Fruit fly (Drosophila melanogaster): Measurements from ENCODE around the gene CG17075.

The CG17075 gene

dm6 chr2L:244559-244958 is 22.7 kb downstream of the CG17075 start:
- no peak for TF ChIP-seq HLH106 (tag; optimal IDR thresholded peaks at IDR 0.05)
- TF ChIP-seq brk (GFP tag; optimal IDR thresholded peaks at IDR 0.05): no peak

- no peak for TF ChIP-seq rgr (GFP tag; optimal IDR thresholded peaks at IDR 0.05)
- TF ChIP-seq woc (GFP tag; optimal IDR thresholded peaks at IDR 0.05): no peak
- TF ChIP-seq brk (GFP tag; optimal IDR thresholded peaks at IDR 0.05): no peak
- no peak for TF ChIP-seq tai (GFP tag; optimal IDR thresholded peaks at IDR 0.05)
- TF ChIP-seq psq (GFP tag; optimal IDR thresholded peaks at IDR 0.05): no peak
- no peak for TF ChIP-seq sv (GFP tag; optimal IDR thresholded peaks at IDR 0.05)
- TF ChIP-seq dl (GFP tag; optimal IDR thresholded peaks at IDR 0.05; ENCODE audit: insufficient read depth in 1 of 2, partially characterized antibody in 2 of 2): no peak
- no peak for TF ChIP-seq h (GFP tag; optimal IDR thresholded peaks at IDR 0.05)
- TF ChIP-seq Hr83 (GFP tag; optimal IDR thresholded peaks at IDR 0.05; ENCODE audit: poor library complexity, severe bottlenecking): no peak
- no peak for TF ChIP-seq dmrt93B (GFP tag; optimal IDR thresholded peaks at IDR 0.05)
- no peak for TF ChIP-seq N (GFP tag; optimal IDR thresholded peaks at IDR 0.05)
- no peak for TF ChIP-seq br (GFP tag; optimal IDR thresholded peaks at IDR 0.05)
- no peak for TF ChIP-seq fru (GFP tag; optimal IDR thresholded peaks at IDR 0.05)
- TF ChIP-seq usp (GFP tag; optimal IDR thresholded peaks at IDR 0.05): no peak
- no peak for TF ChIP-seq Abd-B (GFP tag; optimal IDR thresholded peaks at IDR 0.05)
- TF ChIP-seq foxo (GFP tag; optimal IDR thresholded peaks at IDR 0.05): no peak
- TF ChIP-seq ey (GFP tag; optimal IDR thresholded peaks at IDR 0.05): no peak
Measured at dm6 chr2L:243819-244218, 23.5 kb downstream of the CG17075 start.

dm6 chr2L:243123-243522 is 24.2 kb downstream of the CG17075 start:
- TF ChIP-seq usp (GFP tag; optimal IDR thresholded peaks at IDR 0.05) (no peak), OdsH (GFP tag; optimal IDR thresholded peaks at IDR 0.05) (no peak), lola (GFP tag; optimal IDR thresholded peaks at IDR 0.05) (no peak), pan (optimal IDR thresholded peaks at IDR 0.05) (no peak), CG9705 (GFP tag; optimal IDR thresholded peaks at IDR 0.05) (no peak), br (GFP tag; optimal IDR thresholded peaks at IDR 0.05) (no peak), sage (GFP tag; optimal IDR thresholded peaks at IDR 0.05) (no peak), Myc (optimal IDR thresholded peaks at IDR 0.05) (no peak), sv (GFP tag; optimal IDR thresholded peaks at IDR 0.05) (no peak), CG32264 (GFP tag; optimal IDR thresholded peaks at IDR 0.05) (no peak), rgr (GFP tag; optimal IDR thresholded peaks at IDR 0.05) (no peak), Vsx2 (GFP tag; optimal IDR thresholded peaks at IDR 0.05; ENCODE audit: partially characterized antibody) (no peak), Abd-B (GFP tag; optimal IDR thresholded peaks at IDR 0.05) (no peak), tai (GFP tag; optimal IDR thresholded peaks at IDR 0.05) (no peak), Dif (GFP tag; optimal IDR thresholded peaks at IDR 0.05; ENCODE audit: partially characterized antibody) (no peak), Sp1 (GFP tag; optimal IDR thresholded peaks at IDR 0.05) (no peak), Mio (GFP tag; optimal IDR thresholded peaks at IDR 0.05) (no peak)

dm6 chr2L:241415-241814 is 25.9 kb downstream of the CG17075 start:
- TF ChIP-seq Dfd (GFP tag; optimal IDR thresholded peaks at IDR 0.05): peak; percentile 91
- no peak for TF ChIP-seq foxo (GFP tag; optimal IDR thresholded peaks at IDR 0.05)

- TF ChIP-seq Dfd (GFP tag; optimal IDR thresholded peaks at IDR 0.05) (peak; percentile 91), Abd-B (GFP tag; optimal IDR thresholded peaks at IDR 0.05) (no peak)
Measured at dm6 chr2L:240176-240769, 27.0 kb downstream of the CG17075 start.

dm6 chr2L:232187-232586 is 35.1 kb downstream of the CG17075 start, which contains the start of gene CG13693:
TSS of gene CG13693 (plus strand) at chr2L:232487.
- no peak for TF ChIP-seq N (GFP tag; optimal IDR thresholded peaks at IDR 0.05)
- TF ChIP-seq Mio (GFP tag; optimal IDR thresholded peaks at IDR 0.05): no peak
- no peak for TF ChIP-seq sv (GFP tag; optimal IDR thresholded peaks at IDR 0.05)
- TF ChIP-seq psq (GFP tag; optimal IDR thresholded peaks at IDR 0.05): no peak
- no peak for TF ChIP-seq Rel (GFP tag; optimal IDR thresholded peaks at IDR 0.05)
- TF ChIP-seq Rel (tag; optimal IDR thresholded peaks at IDR 0.05): no peak
- no peak for TF ChIP-seq foxo (GFP tag; optimal IDR thresholded peaks at IDR 0.05)
- TF ChIP-seq CG32264 (GFP tag; optimal IDR thresholded peaks at IDR 0.05): no peak
- TF ChIP-seq Hr78 (GFP tag; optimal IDR thresholded peaks at IDR 0.05): no peak
- no peak for TF ChIP-seq dl (GFP tag; optimal IDR thresholded peaks at IDR 0.05; ENCODE audit: insufficient read depth in 1 of 2, partially characterized antibody in 2 of 2)
- TF ChIP-seq jim (GFP tag; optimal IDR thresholded peaks at IDR 0.05): no peak

All from whole organism, wandering third instar larva.